Fruit fly (Drosophila melanogaster): ENCODE data around the gene wnd.

The wnd gene

dm6 chr3L:19634788-19635448 lies 665 bp downstream of the wnd start:
- peak; percentile 85 for TF ChIP-seq CG14655 (GFP tag; optimal IDR thresholded peaks at IDR 0.05)
- TF ChIP-seq CG8301 (tag; optimal IDR thresholded peaks at IDR 0.05) = peak; percentile 86
- TF ChIP-seq CG10348 (GFP tag; IDR thresholded peaks at IDR 0.05) = peak; percentile 40; the same call in 1 of the 2 replicates
- peak; percentile 97 for TF ChIP-seq CG9948 (tag; optimal IDR thresholded peaks at IDR 0.05)
- no peak for TF ChIP-seq Pif1B (GFP tag; optimal IDR thresholded peaks at IDR 0.05)
- peak; percentile 99 for TF ChIP-seq D1 (tag; optimal IDR thresholded peaks at IDR 0.05)
- peak; percentile 75 for TF ChIP-seq CG34367 (tag; optimal IDR thresholded peaks at IDR 0.05)
- TF ChIP-seq CG17806 (tag; optimal IDR thresholded peaks at IDR 0.05) = peak; percentile 86
- peak; percentile 96 for TF ChIP-seq CG8159 (tag; optimal IDR thresholded peaks at IDR 0.05)
- TF ChIP-seq Pif1A (GFP tag; optimal IDR thresholded peaks at IDR 0.05) = peak; percentile 31
- TF ChIP-seq CG15710 (tag; optimal IDR thresholded peaks at IDR 0.05) = peak; percentile 86
- TF ChIP-seq EcR (GFP tag; optimal IDR thresholded peaks at IDR 0.05) = no peak
- TF ChIP-seq Snoo (tag; optimal IDR thresholded peaks at IDR 0.05) = peak; percentile 57
- peak; percentile 53; the same call in 1 of the 2 replicates for TF ChIP-seq rn (GFP tag; IDR thresholded peaks at IDR 0.05)
- peak; percentile 84 for TF ChIP-seq gl (tag; optimal IDR thresholded peaks at IDR 0.05)
- peak; percentile 61; the same call in 2 of the 3 replicates for TF ChIP-seq CG4496 (GFP tag; IDR thresholded peaks at IDR 0.05)
- peak; percentile 81 for TF ChIP-seq CG12605 (GFP tag; IDR thresholded peaks at IDR 0.05)
- TF ChIP-seq CG32121 (GFP tag; IDR thresholded peaks at IDR 0.05) = peak; percentile 77
- no peak for TF ChIP-seq fd96Ca (GFP tag; IDR thresholded peaks at IDR 0.05)
- no peak for TF ChIP-seq Ets98B (GFP tag; IDR thresholded peaks at IDR 0.05)
- TF ChIP-seq CG13204 (GFP tag; optimal IDR thresholded peaks at IDR 0.05) = peak; percentile 58

dm6 chr3L:19632766-19633632 lies 2.6 kb downstream of the wnd start:
- TF ChIP-seq Snoo (tag; optimal IDR thresholded peaks at IDR 0.05) (no peak), CG9948 (tag; optimal IDR thresholded peaks at IDR 0.05) (no peak), Pif1A (GFP tag; optimal IDR thresholded peaks at IDR 0.05) (peak; percentile 56), CG13204 (GFP tag; optimal IDR thresholded peaks at IDR 0.05) (peak; percentile 40), gl (tag; optimal IDR thresholded peaks at IDR 0.05) (peak; percentile 4), CG17806 (tag; optimal IDR thresholded peaks at IDR 0.05) (peak; percentile 35), EcR (GFP tag; optimal IDR thresholded peaks at IDR 0.05) (peak; percentile 54), CG14655 (GFP tag; optimal IDR thresholded peaks at IDR 0.05) (no peak), Pif1B (GFP tag; optimal IDR thresholded peaks at IDR 0.05) (peak; percentile 61), fd96Ca (GFP tag; IDR thresholded peaks at IDR 0.05) (peak; percentile 65; the same call in 2 of the 3 replicates), CG8301 (tag; optimal IDR thresholded peaks at IDR 0.05) (peak; percentile 37), Ets98B (GFP tag; IDR thresholded peaks at IDR 0.05) (peak; percentile 59; the same call in 1 of the 2 replicates), rn (GFP tag; IDR thresholded peaks at IDR 0.05) (0 out of 2 replicates have a peak, but pooled peaks have one; percentile 22), CG32121 (GFP tag; IDR thresholded peaks at IDR 0.05) (peak; percentile 78; the same call in 1 of the 2 replicates), CG10348 (GFP tag; IDR thresholded peaks at IDR 0.05) (no peak), CG15710 (tag; optimal IDR thresholded peaks at IDR 0.05) (peak; percentile 38), CG34367 (tag; optimal IDR thresholded peaks at IDR 0.05) (no peak), D1 (tag; optimal IDR thresholded peaks at IDR 0.05) (no peak), CG8159 (tag; optimal IDR thresholded peaks at IDR 0.05) (no peak), CG4496 (GFP tag; IDR thresholded peaks at IDR 0.05) (peak; percentile 75), CG12605 (GFP tag; IDR thresholded peaks at IDR 0.05) (peak; percentile 14; the same call in 1 of the 2 replicates)

dm6 chr3L:19631867-19632266 lies 3.7 kb downstream of the wnd start:
- TF ChIP-seq CG17806 (tag; optimal IDR thresholded peaks at IDR 0.05) (no peak), D1 (tag; optimal IDR thresholded peaks at IDR 0.05) (no peak), Snoo (tag; optimal IDR thresholded peaks at IDR 0.05) (no peak), CG34367 (tag; optimal IDR thresholded peaks at IDR 0.05) (no peak), CG4496 (GFP tag; IDR thresholded peaks at IDR 0.05) (no peak), Pif1B (GFP tag; optimal IDR thresholded peaks at IDR 0.05) (no peak), Ets98B (GFP tag; IDR thresholded peaks at IDR 0.05) (no peak), CG9948 (tag; optimal IDR thresholded peaks at IDR 0.05) (no peak), CG12605 (GFP tag; IDR thresholded peaks at IDR 0.05) (no peak), gl (tag; optimal IDR thresholded peaks at IDR 0.05) (no peak), CG8301 (tag; optimal IDR thresholded peaks at IDR 0.05) (no peak), Pif1A (GFP tag; optimal IDR thresholded peaks at IDR 0.05) (no peak)

dm6 chr3L:19630701-19631100 lies 4.9 kb downstream of the wnd start:
- no peak for TF ChIP-seq D1 (tag; optimal IDR thresholded peaks at IDR 0.05)
- no peak for TF ChIP-seq fd96Ca (GFP tag; IDR thresholded peaks at IDR 0.05)
- no peak for TF ChIP-seq rn (GFP tag; IDR thresholded peaks at IDR 0.05)
- no peak for TF ChIP-seq Ets98B (GFP tag; IDR thresholded peaks at IDR 0.05)
- no peak for TF ChIP-seq CG34367 (tag; optimal IDR thresholded peaks at IDR 0.05)
- no peak for TF ChIP-seq CG17806 (tag; optimal IDR thresholded peaks at IDR 0.05)
